Fruit fly (Drosophila melanogaster) whole organism, embryonic: ENCODE results near the gene CG5068.

ENCODE experiments used
- Adf1 ChIP-seq: fragments of 200-800 bp; sonication (Bioruptor generic); IDR thresholded peaks from 2 replicates; pipeline ENCODE4 v1.3.6; 2022; ENCODE audit warnings: missing biosample characterization, missing genetic modification characterization
- Atf3 ChIP-seq: fragments of 200-800 bp; sonication (Bioruptor generic); optimal IDR thresholded peaks from 3 replicates; lab custom pipeline; 2016; ENCODE audit warnings: missing biosample characterization, missing genetic modification characterization
- Awh ChIP-seq: fragments of 200-800 bp; sonication (Bioruptor generic); IDR thresholded peaks from 2 replicates; pipeline ENCODE4, ENCODE4 v1.3.6; 2022; ENCODE audit warnings: missing biosample characterization, missing genetic modification characterization
- CG10431 ChIP-seq: fragments of 200-800 bp; sonication (Bioruptor generic); optimal IDR thresholded peaks from 3 replicates; lab custom pipeline; 2018; ENCODE audit warnings: missing biosample characterization, mild to moderate bottlenecking, missing genetic modification characterization
- CG10654 ChIP-seq: fragments of 200-800 bp; sonication (Bioruptor generic); optimal IDR thresholded peaks from 2 replicates; lab custom pipeline; 2016; ENCODE audit warnings: missing biosample characterization, missing genetic modification characterization
- CG12219 ChIP-seq: fragments of 200-800 bp; sonication (Bioruptor generic); optimal IDR thresholded peaks from 3 replicates; lab custom pipeline; 2018; ENCODE audit warnings: missing biosample characterization, mild to moderate bottlenecking, missing genetic modification characterization
- CG16779 ChIP-seq: fragments of 200-800 bp; sonication (Bioruptor generic); IDR thresholded peaks from 2 replicates; pipeline ENCODE4 v1.3.6; 2022; ENCODE audit warnings: missing biosample characterization, missing genetic modification characterization
- CG17568 ChIP-seq: fragments of 200-800 bp; sonication (Bioruptor generic); optimal IDR thresholded peaks from 2 replicates; lab custom pipeline; 2018; ENCODE audit warnings: missing biosample characterization, mild to moderate bottlenecking, missing genetic modification characterization, moderate library complexity
- CG4424 ChIP-seq: fragments of 200-800 bp; sonication (Bioruptor generic); optimal IDR thresholded peaks from 3 replicates; lab custom pipeline; 2016; ENCODE audit warnings: missing biosample characterization, missing genetic modification characterization
- CG5953 ChIP-seq: fragments of 200-800 bp; sonication (Bioruptor generic); IDR thresholded peaks from 2 replicates; pipeline ENCODE4 v1.3.6; 2022; ENCODE audit warnings: missing biosample characterization, missing genetic modification characterization
- CG6254 ChIP-seq: fragments of 200-800 bp; sonication (Bioruptor generic); optimal IDR thresholded peaks from 3 replicates; lab custom pipeline; 2017; ENCODE audit warnings: mild to moderate bottlenecking, missing biosample characterization, missing genetic modification reagents, missing genetic modification characterization
- CG7745 ChIP-seq: fragments of 200-800 bp; sonication (Bioruptor generic); optimal IDR thresholded peaks from 2 replicates; lab custom pipeline; 2018; ENCODE audit warnings: missing biosample characterization, mild to moderate bottlenecking, missing genetic modification characterization, moderate library complexity
- CG8290 ChIP-seq, 3 experiments: fragments of 200-800 bp; sonication (Bioruptor generic); optimal IDR thresholded peaks; 2 replicates each; lab custom pipeline; 2016 to 2019; ENCODE audit warnings: missing biosample characterization in 3 of 3, missing genetic modification characterization in 3 of 3, mild to moderate bottlenecking in 2 of 3, moderate library complexity in 1 of 3
- Dbx ChIP-seq: fragments of 200-800 bp; sonication (Bioruptor generic); IDR thresholded peaks from 3 replicates; pipeline ENCODE4 v1.3.6; 2022; ENCODE audit warnings: missing biosample characterization, missing genetic modification characterization
- Doc3 ChIP-seq: fragments of 200-800 bp; sonication (Bioruptor generic); IDR thresholded peaks from 3 replicates; pipeline ENCODE4 v1.3.6; 2022; ENCODE audit warnings: missing biosample characterization, missing genetic modification characterization; ENCODE audit not compliant: partially characterized antibody
- HLH3B ChIP-seq: fragments of 200-800 bp; sonication (Bioruptor generic); IDR thresholded peaks from 2 replicates; pipeline ENCODE4 v1.3.6; 2022; ENCODE audit warnings: missing biosample characterization, missing genetic modification characterization
- HLH4C ChIP-seq: fragments of 200-800 bp; sonication (Bioruptor generic); IDR thresholded peaks from 3 replicates; pipeline ENCODE4 v1.3.6; 2022; ENCODE audit warnings: missing biosample characterization, missing genetic modification characterization; ENCODE audit not compliant: partially characterized antibody
- HLH54F ChIP-seq: fragments of 200-800 bp; sonication (Bioruptor generic); optimal IDR thresholded peaks from 3 replicates; lab custom pipeline; 2016; ENCODE audit warnings: missing biosample characterization, missing genetic modification characterization
- HmgZ ChIP-seq: fragments of 200-800 bp; sonication (Bioruptor generic); optimal IDR thresholded peaks from 2 replicates; lab custom pipeline; 2018; ENCODE audit warnings: missing biosample characterization, mild to moderate bottlenecking, missing genetic modification characterization
- Mrtf ChIP-seq: fragments of 200-800 bp; sonication (Bioruptor generic); IDR thresholded peaks from 3 replicates; pipeline ENCODE4 v1.3.6; 2022; ENCODE audit warnings: missing biosample characterization, missing genetic modification characterization
- NfI ChIP-seq: fragments of 200-800 bp; sonication (Bioruptor generic); optimal IDR thresholded peaks from 3 replicates; lab custom pipeline; 2018; ENCODE audit warnings: missing biosample characterization, mild to moderate bottlenecking, missing genetic modification characterization, moderate library complexity
- Opbp ChIP-seq: fragments of 200-800 bp; sonication (Bioruptor generic); IDR thresholded peaks from 3 replicates; pipeline ENCODE4 v1.3.6; 2022; ENCODE audit warnings: missing biosample characterization, missing genetic modification characterization; ENCODE audit not compliant: partially characterized antibody
- Pdp1 ChIP-seq, 2 experiments: fragments of 200-800 bp; sonication (Bioruptor generic); optimal IDR thresholded peaks; 3 replicates each; lab custom pipeline; 2016; ENCODE audit warnings: missing biosample characterization in 2 of 2, missing genetic modification characterization in 2 of 2, mild to moderate bottlenecking in 1 of 2, moderate library complexity in 1 of 2
- Poxn ChIP-seq: fragments of 200-800 bp; sonication (Bioruptor generic); IDR thresholded peaks from 2 replicates; pipeline ENCODE4 v1.3.6; 2022; ENCODE audit warnings: missing biosample characterization, missing genetic modification characterization
- Scr ChIP-seq: fragments of 200-800 bp; sonication (Bioruptor generic); IDR thresholded peaks from 2 replicates; pipeline ENCODE4 v1.3.6; 2022; ENCODE audit warnings: missing biosample characterization, missing genetic modification characterization; ENCODE audit not compliant: partially characterized antibody
- Six4 ChIP-seq: fragments of 200-800 bp; sonication (Bioruptor generic); optimal IDR thresholded peaks from 2 replicates; lab custom pipeline; 2016; ENCODE audit warnings: missing biosample characterization, missing genetic modification characterization
- Sox100B ChIP-seq: fragments of 200-800 bp; sonication (Bioruptor generic); optimal IDR thresholded peaks from 3 replicates; lab custom pipeline; 2018; ENCODE audit warnings: missing biosample characterization, mild to moderate bottlenecking, missing genetic modification characterization
- Trl ChIP-seq, 3 experiments: fragments of >200 bp in 2 of 3; fragments of 200-800 bp in 1 of 3; sonication (Bioruptor generic) in 1 of 3; optimal IDR thresholded peaks; 2 replicates in 1 of 3; 3 replicates in 2 of 3; lab custom pipeline; 2016 to 2017; ENCODE audit warnings: missing biosample characterization in 1 of 3, missing genetic modification characterization in 1 of 3
- ato ChIP-seq: fragments of 200-800 bp; sonication (Bioruptor generic); IDR thresholded peaks from 2 replicates; pipeline ENCODE4 v1.3.6; 2022; ENCODE audit warnings: missing biosample characterization, missing genetic modification characterization; ENCODE audit not compliant: partially characterized antibody
- bab2 ChIP-seq: fragments of 200-800 bp; sonication (Bioruptor generic); optimal IDR thresholded peaks from 2 replicates; lab custom pipeline; 2016; ENCODE audit warnings: missing biosample characterization, missing genetic modification characterization
- bigmax ChIP-seq: fragments of 200-800 bp; sonication (Bioruptor generic); optimal IDR thresholded peaks from 2 replicates; lab custom pipeline; 2018; ENCODE audit warnings: missing biosample characterization, mild to moderate bottlenecking, missing genetic modification characterization
- cg ChIP-seq: fragments of 200-800 bp; sonication (Bioruptor generic); optimal IDR thresholded peaks from 3 replicates; lab custom pipeline; 2019; ENCODE audit warnings: missing biosample characterization, mild to moderate bottlenecking, missing genetic modification characterization, moderate library complexity
- chif ChIP-seq, 2 experiments: fragments of 200-800 bp; sonication (Bioruptor generic); optimal IDR thresholded peaks; 3 replicates each; lab custom pipeline; 2016; ENCODE audit warnings: missing biosample characterization in 2 of 2, missing genetic modification characterization in 2 of 2
- chinmo ChIP-seq: fragments of 200-800 bp; sonication (Bioruptor generic); IDR thresholded peaks from 4 replicates; pipeline ENCODE4 v1.3.6; 2022; ENCODE audit warnings: missing biosample characterization, missing genetic modification characterization; ENCODE audit not compliant: partially characterized antibody
- croc ChIP-seq: fragments of 200-800 bp; sonication (Bioruptor generic); conservative IDR thresholded peaks from 3 replicates; pipeline ENCODE4 v1.3.6; 2022; ENCODE audit warnings: missing biosample characterization, missing genetic modification characterization
- dysf ChIP-seq: fragments of 200-800 bp; sonication (Bioruptor generic); IDR thresholded peaks from 3 replicates; pipeline ENCODE4 v1.3.6; 2022; ENCODE audit warnings: missing biosample characterization, missing genetic modification characterization
- fu2 ChIP-seq: fragments of 200-800 bp; sonication (Bioruptor generic); optimal IDR thresholded peaks from 2 replicates; lab custom pipeline; 2016; ENCODE audit warnings: missing biosample characterization, missing genetic modification characterization
- gcm ChIP-seq: fragments of 200-800 bp; sonication (Bioruptor generic); optimal IDR thresholded peaks from 2 replicates; lab custom pipeline; 2019; ENCODE audit warnings: missing biosample characterization, mild to moderate bottlenecking, missing genetic modification characterization, moderate library complexity
- gfzf ChIP-seq: fragments of 200-800 bp; sonication (Bioruptor generic); optimal IDR thresholded peaks from 2 replicates; lab custom pipeline; 2016; ENCODE audit warnings: missing biosample characterization, mild to moderate bottlenecking, missing genetic modification characterization, moderate library complexity
- grau ChIP-seq: fragments of 200-800 bp; optimal IDR thresholded peaks from 3 replicates; lab custom pipeline; 2019; ENCODE audit warnings: missing biosample characterization, mild to moderate bottlenecking, missing genetic modification characterization, moderate library complexity
- grn ChIP-seq: fragments of 200-800 bp; sonication (Bioruptor generic); optimal IDR thresholded peaks from 3 replicates; lab custom pipeline; 2017; ENCODE audit warnings: missing biosample characterization, missing genetic modification characterization
- klu ChIP-seq: fragments of 200-800 bp; sonication (Bioruptor generic); IDR thresholded peaks from 2 replicates; pipeline ENCODE4 v1.3.6; 2022; ENCODE audit warnings: missing biosample characterization, missing genetic modification characterization
- lilli ChIP-seq: fragments of 200-800 bp; sonication (Bioruptor generic); optimal IDR thresholded peaks from 3 replicates; lab custom pipeline; 2016; ENCODE audit warnings: missing biosample characterization, missing genetic modification characterization
- tll ChIP-seq, 2 experiments: fragments of 200-800 bp in 1 of 2; fragments of >200 bp in 1 of 2; sonication (Bioruptor generic) in 1 of 2; optimal IDR thresholded peaks; 2 replicates each; lab custom pipeline; 2017 to 2019; ENCODE audit warnings: missing biosample characterization in 2 of 2, missing genetic modification characterization in 2 of 2, mild to moderate bottlenecking in 1 of 2, moderate library complexity in 1 of 2
- trem ChIP-seq: fragments of 200-800 bp; optimal IDR thresholded peaks from 3 replicates; lab custom pipeline; 2019; ENCODE audit warnings: missing biosample characterization, mild to moderate bottlenecking, missing genetic modification characterization, moderate library complexity
- unc-4 ChIP-seq: fragments of 200-800 bp; sonication (Bioruptor generic); IDR thresholded peaks from 2 replicates; pipeline ENCODE4 v1.3.6; 2022; ENCODE audit warnings: missing biosample characterization, missing genetic modification characterization; ENCODE audit not compliant: partially characterized antibody
- wor ChIP-seq: fragments of 200-800 bp; sonication (Bioruptor generic); IDR thresholded peaks from 2 replicates; pipeline ENCODE4 v1.3.6; 2022; ENCODE audit warnings: missing biosample characterization, missing genetic modification characterization

The CG5068 gene

dm6 chr3L:8954648-8955033 is 31.9 kb upstream of the CG5068 start, which contains the start of gene GNBP3 (continued):
- TF ChIP-seq CG6254 (GFP tag; lab: Kevin White, UChicago) (peak; percentile 64), grau (tag; lab: Kevin White, UChicago) (peak; percentile 63), Trl (optimal IDR thresholded peaks at IDR 0.05; lab: Kevin White, UChicago) (no peak), Trl (GFP tag; optimal IDR thresholded peaks at IDR 0.05; lab: Kevin White, UChicago) (peak; percentile 30), HLH54F (GFP tag; lab: Kevin White, UChicago) (peak; percentile 9), Dbx (GFP tag; lab: Robert Waterston, UW) (peak; percentile 84), Poxn (no peak), Scr (GFP tag; lab: Robert Waterston, UW) (no peak), Pdp1 (GFP tag; optimal IDR thresholded peaks at IDR 0.05; lab: Kevin White, UChicago) (peak in 1 of 2 experiments; percentile 48), NfI (GFP tag; lab: Kevin White, UChicago) (peak; percentile 16), grn (GFP tag; lab: Kevin White, UChicago) (no peak), trem (tag; lab: Kevin White, UChicago) (peak; percentile 26)

DNA sequence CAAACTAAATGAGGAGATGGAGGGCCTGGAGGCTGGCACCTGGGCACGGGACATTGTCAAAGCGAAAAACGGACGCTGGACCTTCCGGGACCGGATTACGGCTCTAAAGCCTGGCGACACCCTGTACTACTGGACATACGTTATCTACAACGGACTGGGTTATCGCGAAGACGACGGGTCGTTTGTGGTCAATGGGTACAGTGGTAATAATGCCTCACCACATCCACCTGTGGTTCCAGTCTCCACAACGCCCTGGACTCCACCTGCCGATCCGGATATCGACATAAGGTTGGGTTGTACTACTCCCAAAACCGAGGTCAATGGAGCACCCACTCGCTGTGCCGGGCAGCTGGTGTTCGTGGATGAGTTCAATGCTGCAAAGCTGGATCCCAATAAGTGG is 31.3 kb upstream of the CG5068 start:
- TF ChIP-seq Opbp, result no peak
- TF ChIP-seq CG12219 (GFP tag; lab: Kevin White, UChicago), result no peak
- TF ChIP-seq gcm (GFP tag; lab: Kevin White, UChicago), result no peak
- TF ChIP-seq unc-4 (GFP tag; lab: Robert Waterston, UW), result no peak
- no peak for TF ChIP-seq Awh (GFP tag; lab: Robert Waterston, UW)
- TF ChIP-seq CG10431 (GFP tag; lab: Kevin White, UChicago), result no peak

dm6 chr3L:8956669-8957068 is 29.8 kb upstream of the CG5068 start, which contains the start of gene mRpL12:
Gene mRpL12, plus strand, starts transcription at chr3L:8956791.
- TF ChIP-seq HLH3B, result no peak
- no peak for TF ChIP-seq dysf (GFP tag; lab: Robert Waterston, UW)
- TF ChIP-seq CG7745, result no peak
- TF ChIP-seq Atf3 (GFP tag; lab: Kevin White, UChicago), result no peak
- no peak for TF ChIP-seq croc (GFP tag; lab: Robert Waterston, UW)
- TF ChIP-seq lilli (GFP tag; lab: Kevin White, UChicago), result no peak
- TF ChIP-seq Six4 (GFP tag; lab: Kevin White, UChicago), result no peak
- no peak for TF ChIP-seq Adf1 (GFP tag; lab: Robert Waterston, UW)
- TF ChIP-seq chinmo, result no peak
- no peak for TF ChIP-seq CG17568 (GFP tag; lab: Kevin White, UChicago)
- TF ChIP-seq fu2 (GFP tag; lab: Kevin White, UChicago), result no peak
- no peak for TF ChIP-seq chif (GFP tag; optimal IDR thresholded peaks at IDR 0.05; lab: Kevin White, UChicago)
- peak; percentile 34 for TF ChIP-seq HmgZ (tag; lab: Kevin White, UChicago)
- no peak for TF ChIP-seq CG8290 (GFP tag; optimal IDR thresholded peaks at IDR 0.05; lab: Kevin White, UChicago)
- TF ChIP-seq CG8290 (tag; optimal IDR thresholded peaks at IDR 0.05; lab: Kevin White, UChicago), result no peak
- no peak for TF ChIP-seq bab2 (GFP tag; lab: Kevin White, UChicago)
- TF ChIP-seq CG10654 (GFP tag; lab: Kevin White, UChicago), result no peak
- TF ChIP-seq CG5953 (GFP tag; lab: Robert Waterston, UW), result no peak
- TF ChIP-seq CG16779, result no peak
- TF ChIP-seq tll (GFP tag; optimal IDR thresholded peaks at IDR 0.05; lab: Kevin White, UChicago), result no peak
- no peak for TF ChIP-seq ato (GFP tag; lab: Robert Waterston, UW)
- peak; percentile 26 for TF ChIP-seq gfzf (GFP tag; lab: Kevin White, UChicago)
- TF ChIP-seq klu (GFP tag; lab: Robert Waterston, UW), result no peak
- TF ChIP-seq Mrtf (GFP tag; lab: Robert Waterston, UW), result no peak
- peak; percentile 25 for TF ChIP-seq CG4424 (GFP tag; lab: Kevin White, UChicago)
- no peak for TF ChIP-seq Sox100B (GFP tag; lab: Kevin White, UChicago)
- TF ChIP-seq Doc3 (GFP tag; lab: Robert Waterston, UW), result no peak
- no peak for TF ChIP-seq cg (GFP tag; lab: Kevin White, UChicago)
- peak; percentile 50; the same call in 2 of the 3 replicates for TF ChIP-seq HLH4C (GFP tag; lab: Robert Waterston, UW)
- no peak for TF ChIP-seq wor (GFP tag; lab: Robert Waterston, UW)
- TF ChIP-seq bigmax (GFP tag; lab: Kevin White, UChicago), result peak; percentile 90
